Fruit fly (Drosophila melanogaster): ENCODE results near the gene CG45071.

Gene CG45071

DNA sequence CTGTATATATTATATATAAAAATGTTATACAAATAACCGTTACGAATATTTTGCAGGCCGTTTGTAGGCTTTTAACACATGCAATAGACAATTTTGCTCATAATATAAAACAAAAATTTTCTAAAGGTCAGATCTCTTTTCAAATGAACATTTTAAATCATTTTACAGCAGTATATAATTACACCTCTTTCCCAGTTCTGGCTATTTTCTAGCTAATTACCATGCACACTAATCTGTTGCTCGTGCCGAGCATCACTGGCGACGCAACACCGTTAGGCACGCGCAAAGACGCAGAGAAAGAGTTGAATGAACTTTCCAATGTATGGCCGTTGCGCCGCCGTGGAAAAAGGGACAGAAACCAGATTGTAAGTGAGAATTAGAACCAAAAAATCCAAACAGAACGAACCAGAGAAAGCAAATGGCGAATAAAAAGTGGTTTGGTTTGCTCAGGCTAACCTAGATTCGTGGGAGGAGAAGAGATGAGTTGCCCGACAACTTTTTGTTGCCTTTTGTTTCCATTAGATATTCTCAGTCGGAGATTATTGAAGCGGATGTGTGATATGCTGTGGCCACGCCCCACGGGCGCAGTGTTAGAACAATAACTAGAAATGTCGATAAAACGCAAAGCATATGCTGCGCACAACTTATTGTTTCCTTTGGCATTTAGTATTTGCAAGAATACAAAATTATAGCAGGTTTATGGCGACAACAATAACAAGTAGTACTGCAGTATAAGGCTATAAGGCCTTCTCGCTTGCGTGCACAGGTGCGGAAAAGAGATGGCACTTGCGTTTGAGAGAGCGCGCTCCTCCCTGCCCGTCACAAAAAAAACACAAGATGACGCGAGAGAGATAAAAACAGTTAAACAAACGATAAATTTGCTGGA, 35.7 kb downstream of the CG45071 start (continued):
- TF ChIP-seq cad (GFP tag; optimal IDR thresholded peaks at IDR 0.05) (no peak), crol (GFP tag; IDR thresholded peaks at IDR 0.05) (peak; percentile 47), NFAT (GFP tag; IDR thresholded peaks at IDR 0.05) (0 out of 2 replicates have a peak, but pooled peaks have one; percentile 19), D19A (tag; optimal IDR thresholded peaks at IDR 0.05) (peak; percentile 14), CG3065 (GFP tag; optimal IDR thresholded peaks at IDR 0.05) (peak; percentile 17), NfI (GFP tag; optimal IDR thresholded peaks at IDR 0.05) (no peak), CG4854 (GFP tag; optimal IDR thresholded peaks at IDR 0.05) (no peak), Chrac-16 (GFP tag; optimal IDR thresholded peaks at IDR 0.05) (peak; percentile 24), Nf-YB (GFP tag; optimal IDR thresholded peaks at IDR 0.05) (no peak), CG12391 (tag; optimal IDR thresholded peaks at IDR 0.05) (peak; percentile 46), lola (GFP tag; optimal IDR thresholded peaks at IDR 0.05) (peak in 1 of 3 experiments; percentile 39), CG2199 (GFP tag; IDR thresholded peaks at IDR 0.05) (peak; percentile 34; the same call in 1 of the 3 replicates), CG13424 (tag; optimal IDR thresholded peaks at IDR 0.05) (peak; percentile 46), zen (tag; optimal IDR thresholded peaks at IDR 0.05) (peak; percentile 61), CG43689 (GFP tag; IDR thresholded peaks at IDR 0.05) (no peak), CG15514 (GFP tag; optimal IDR thresholded peaks at IDR 0.05) (peak; percentile 37), CG15073 (GFP tag; optimal IDR thresholded peaks at IDR 0.05) (no peak), grn (GFP tag; optimal IDR thresholded peaks at IDR 0.05) (peak; percentile 86), CG17385 (GFP tag; optimal IDR thresholded peaks at IDR 0.05) (no peak), Poxn (GFP tag; IDR thresholded peaks at IDR 0.05) (no peak), ci (GFP tag; IDR thresholded peaks at IDR 0.05) (peak; percentile 22; the same call in 2 of the 3 replicates), schlank (tag; optimal IDR thresholded peaks at IDR 0.05) (no peak), Hmx (GFP tag; optimal IDR thresholded peaks at IDR 0.05) (no peak), Vsx1 (GFP tag; optimal IDR thresholded peaks at IDR 0.05) (peak; percentile 69), lmd (GFP tag; IDR thresholded peaks at IDR 0.05) (peak; percentile 30), CG6175 (GFP tag; IDR thresholded peaks at IDR 0.05) (no peak), Optix (GFP tag; IDR thresholded peaks at IDR 0.05) (no peak), abd-A (tag; optimal IDR thresholded peaks at IDR 0.05) (peak; percentile 25), CG42726 (GFP tag; IDR thresholded peaks at IDR 0.05; ENCODE audit: partially characterized antibody) (no peak), CHES-1-like (GFP tag; optimal IDR thresholded peaks at IDR 0.05) (peak; percentile 27), Blimp-1 (GFP tag; optimal IDR thresholded peaks at IDR 0.05) (peak; percentile 16), Dbx (GFP tag; IDR thresholded peaks at IDR 0.05) (no peak), hkb (optimal IDR thresholded peaks at IDR 0.05) (no peak), hkb (GFP tag; IDR thresholded peaks at IDR 0.05) (peak; percentile 7; the same call in 1 of the 2 replicates), dimm (GFP tag; IDR thresholded peaks at IDR 0.05) (no peak), CG5180 (GFP tag; optimal IDR thresholded peaks at IDR 0.05) (peak; percentile 23), trem (tag; optimal IDR thresholded peaks at IDR 0.05) (peak; percentile 5), Doc3 (GFP tag; IDR thresholded peaks at IDR 0.05; ENCODE audit: partially characterized antibody) (0 out of 3 replicates have a peak, but pooled peaks have one; percentile 13), ttk (GFP tag; IDR thresholded peaks at IDR 0.05) (peak; percentile 37; the same call in 1 of the 2 replicates), CG8765 (GFP tag; IDR thresholded peaks at IDR 0.05) (0 out of 2 replicates have a peak, but pooled peaks have one; percentile 13), Xrp1 (GFP tag; IDR thresholded peaks at IDR 0.05) (peak; percentile 59), CG17802 (tag; optimal IDR thresholded peaks at IDR 0.05) (no peak), Xbp1 (GFP tag; optimal IDR thresholded peaks at IDR 0.05) (peak; percentile 23), dpn (GFP tag; optimal IDR thresholded peaks at IDR 0.05) (peak in 1 of 2 experiments; percentile 36), jing (GFP tag; optimal IDR thresholded peaks at IDR 0.05) (no peak), Atf3 (GFP tag; optimal IDR thresholded peaks at IDR 0.05) (no peak), grau (tag; optimal IDR thresholded peaks at IDR 0.05) (peak; percentile 38), CG10321 (GFP tag; IDR thresholded peaks at IDR 0.05) (peak; percentile 96)

Measured in whole organism, embryonic.